Worm (Caenorhabditis elegans): ENCODE measurements around the gene Y46D2A.3.

The Y46D2A.3 gene

DNA sequence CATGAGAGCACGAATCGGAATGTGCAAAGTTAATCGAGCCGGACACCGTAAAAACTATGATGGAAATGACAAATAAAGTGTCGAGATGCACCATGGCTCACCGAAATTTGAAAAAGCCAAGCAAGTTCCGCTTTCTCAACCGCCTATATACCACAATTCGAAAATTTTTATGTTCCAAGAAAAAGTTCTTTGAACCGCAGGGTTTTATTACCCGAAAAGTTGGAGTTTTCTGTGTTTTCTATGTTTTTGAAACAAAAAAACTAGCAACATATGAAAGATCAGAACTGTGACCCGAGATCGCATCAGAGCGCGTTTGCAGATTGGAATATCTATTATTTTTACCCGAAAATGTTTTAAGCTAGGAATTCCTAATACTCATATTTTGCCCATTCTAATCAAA is at the start of gene Y46D2A.3:
Gene Y46D2A.3 (minus strand): TSS at position 101 of the 400 bp plus-strand sequence.
- no peak for TF ChIP-seq tra-1 (GFP tag; IDR thresholded peaks at IDR 0.05)
- no peak for TF ChIP-seq ceh-32 (tag; optimal IDR thresholded peaks at IDR 0.05; ENCODE audit: poor library complexity)

ce11 chrII:3376789-3377188 is 49.8 kb upstream of the Y46D2A.3 start, which contains the start of gene bath-9:
Gene bath-9 (plus strand): TSS chrII:3377089.
- TF ChIP-seq pqm-1 (tag; optimal IDR thresholded peaks at IDR 0.05) (no peak), zfp-3 (GFP tag; conservative IDR thresholded peaks at IDR 0.05) (no peak), dve-1 (tag; optimal IDR thresholded peaks at IDR 0.05; ENCODE audit: insufficient read depth) (no peak), mxl-2 (GFP tag; conservative IDR thresholded peaks at IDR 0.05) (no peak), fkh-10 (GFP tag; optimal IDR thresholded peaks at IDR 0.05) (no peak), lin-15B (tag; optimal IDR thresholded peaks at IDR 0.05) (no peak), mep-1 (tag; optimal IDR thresholded peaks at IDR 0.05) (no peak), ceh-62 (tag; optimal IDR thresholded peaks at IDR 0.05) (no peak), nhr-102 (tag; optimal IDR thresholded peaks at IDR 0.05) (no peak), aha-1 (tag) (no peak), cey-2 (tag; optimal IDR thresholded peaks at IDR 0.05; ENCODE audit: borderline replicate concordance, insufficient read depth) (no peak), egl-43 (GFP tag; IDR thresholded peaks at IDR 0.05) (no peak), nhr-11 (tag; optimal IDR thresholded peaks at IDR 0.05) (no peak), Y75B8A.6 (GFP tag; IDR thresholded peaks at IDR 0.05) (no peak), mdt-29 (GFP tag; IDR thresholded peaks at IDR 0.05) (no peak), daf-12 (tag; optimal IDR thresholded peaks at IDR 0.05) (no peak), ama-1 (optimal IDR thresholded peaks at IDR 0.05) (no peak), nhr-6 (tag; optimal IDR thresholded peaks at IDR 0.05) (no peak), nhr-237 (tag; optimal IDR thresholded peaks at IDR 0.05) (no peak)

ce11 chrII:3375302-3375701 is 48.3 kb upstream of the Y46D2A.3 start:
- no peak for TF ChIP-seq ceh-82 (tag; optimal IDR thresholded peaks at IDR 0.05)
- no peak for TF ChIP-seq mxl-2 (GFP tag; conservative IDR thresholded peaks at IDR 0.05)
- no peak for TF ChIP-seq ama-1 (optimal IDR thresholded peaks at IDR 0.05)
- TF ChIP-seq unc-62 (GFP tag; optimal IDR thresholded peaks at IDR 0.05 in 1 of 2), result peak in 1 of 2 experiments; percentile 92
- no peak for TF ChIP-seq unc-62 (tag; optimal IDR thresholded peaks at IDR 0.05)
- TF ChIP-seq madf-5 (GFP tag; IDR thresholded peaks at IDR 0.05), result no peak

ce11 chrII:3374779-3375178 is 47.8 kb upstream of the Y46D2A.3 start, which contains the start of gene bath-10:
Gene bath-10 (plus strand): TSS chrII:3375079.
- TF ChIP-seq zfp-3 (GFP tag; conservative IDR thresholded peaks at IDR 0.05) (no peak), aly-2 (tag; optimal IDR thresholded peaks at IDR 0.05) (no peak), set-16 (GFP tag; IDR thresholded peaks at IDR 0.05) (no peak), F49E8.2 (tag; optimal IDR thresholded peaks at IDR 0.05; ENCODE audit: borderline replicate concordance) (no peak), sdz-12 (GFP tag; optimal IDR thresholded peaks at IDR 0.05) (no peak), cey-2 (tag; optimal IDR thresholded peaks at IDR 0.05; ENCODE audit: borderline replicate concordance, insufficient read depth) (no peak), fos-1 (tag; optimal IDR thresholded peaks at IDR 0.05) (no peak), madf-5 (GFP tag; IDR thresholded peaks at IDR 0.05) (no peak)

DNA sequence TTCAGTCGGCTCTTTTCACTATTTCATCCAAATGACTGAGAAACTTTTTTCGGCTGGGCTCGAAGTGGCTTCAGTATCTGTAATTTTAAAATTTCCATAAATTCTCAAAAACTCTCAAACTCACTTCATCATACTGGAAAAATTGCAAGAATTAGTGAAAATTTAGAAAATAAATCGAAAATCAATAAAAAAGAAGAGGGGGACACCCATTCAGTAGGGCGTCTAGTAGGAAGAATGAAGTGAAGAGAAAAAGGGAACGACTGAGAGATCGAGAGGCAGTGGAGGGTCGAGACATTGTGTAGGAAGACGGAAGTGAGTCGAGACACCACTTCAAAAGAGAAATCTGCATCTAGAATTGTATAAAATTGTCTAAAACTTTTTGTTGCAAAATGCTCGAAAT is 46.9 kb upstream of the Y46D2A.3 start:
- TF ChIP-seq hlh-30 (tag; optimal IDR thresholded peaks at IDR 0.05; ENCODE audit: insufficient read depth), result no peak
- TF ChIP-seq snpc-1.2 (GFP tag; IDR thresholded peaks at IDR 0.05), result no peak
- TF ChIP-seq php-3 (GFP tag; IDR thresholded peaks at IDR 0.05), result no peak

ce11 chrII:3371010-3371409 is 44.0 kb upstream of the Y46D2A.3 start, which contains the start of gene bath-23:
Gene bath-23 (plus strand): TSS chrII:3371310.
- TF ChIP-seq daf-19 (GFP tag; conservative IDR thresholded peaks at IDR 0.05) (no peak), Y48G9A.11 (GFP tag; IDR thresholded peaks at IDR 0.05) (no peak), mes-2 (tag; optimal IDR thresholded peaks at IDR 0.05; ENCODE audit: poor library complexity, severe bottlenecking) (no peak), tra-1 (GFP tag; IDR thresholded peaks at IDR 0.05) (no peak), mdt-29 (GFP tag; IDR thresholded peaks at IDR 0.05) (no peak)
